Fruit fly (Drosophila melanogaster) whole organism, embryonic: ENCODE measurements around the gene Gr93d.
A peak's percentile ranks its signal among the peaks of the same experiment; 100 is the strongest.

Experiments
- Antp ChIP-seq: fragments of 200-800 bp; sonication (Bioruptor generic); optimal IDR thresholded peaks from 3 replicates; lab custom pipeline; 2016; ENCODE audit warnings: missing biosample characterization, missing genetic modification characterization
- B-H1 ChIP-seq: fragments of 200-800 bp; sonication (Bioruptor generic); IDR thresholded peaks from 3 replicates; pipeline ENCODE4 v1.3.6; 2022; ENCODE audit warnings: missing biosample characterization, missing genetic modification characterization
- C15 ChIP-seq: fragments of 200-800 bp; sonication (Bioruptor generic); IDR thresholded peaks from 3 replicates; pipeline ENCODE4 v1.3.6; 2022; ENCODE audit warnings: missing biosample characterization, missing genetic modification characterization
- CG10462 ChIP-seq: fragments of 200-800 bp; sonication (Bioruptor generic); optimal IDR thresholded peaks from 2 replicates; lab custom pipeline; 2016; ENCODE audit warnings: missing biosample characterization, missing genetic modification characterization
- CG10959 ChIP-seq: fragments of 200-800 bp; sonication (Bioruptor generic); IDR thresholded peaks from 2 replicates; pipeline ENCODE4 v1.3.6; 2022; ENCODE audit warnings: missing biosample characterization, missing genetic modification characterization
- CG11398 ChIP-seq: fragments of 200-800 bp; sonication (Bioruptor generic); optimal IDR thresholded peaks from 2 replicates; lab custom pipeline; 2016; ENCODE audit warnings: missing biosample characterization, missing genetic modification characterization
- CG11560 ChIP-seq: fragments of 200-800 bp; sonication (Bioruptor generic); IDR thresholded peaks from 3 replicates; pipeline ENCODE4 v1.3.6; 2022; ENCODE audit warnings: missing biosample characterization, missing genetic modification characterization
- CG12391 ChIP-seq: fragments of 200-800 bp; sonication (Bioruptor generic); optimal IDR thresholded peaks from 3 replicates; lab custom pipeline; 2018; ENCODE audit warnings: missing biosample characterization, mild to moderate bottlenecking, missing genetic modification characterization, moderate library complexity
- CG12659 ChIP-seq: fragments of 200-800 bp; sonication (Bioruptor generic); optimal IDR thresholded peaks from 3 replicates; lab custom pipeline; 2017; ENCODE audit warnings: mild to moderate bottlenecking, missing biosample characterization, missing genetic modification reagents, missing genetic modification characterization
- CG15011 ChIP-seq: fragments of 200-800 bp; sonication (Bioruptor generic); optimal IDR thresholded peaks from 3 replicates; lab custom pipeline; 2018; ENCODE audit warnings: missing biosample characterization, mild to moderate bottlenecking, missing genetic modification characterization
- CG15479 ChIP-seq: fragments of 200-800 bp; sonication (Bioruptor generic); optimal IDR thresholded peaks from 3 replicates; lab custom pipeline; 2019; ENCODE audit warnings: missing biosample characterization, mild to moderate bottlenecking, missing genetic modification characterization, moderate library complexity
- CG1603 ChIP-seq: fragments of 200-800 bp; sonication (Bioruptor generic); optimal IDR thresholded peaks from 2 replicates; lab custom pipeline; 2019; ENCODE audit warnings: missing biosample characterization, mild to moderate bottlenecking, missing genetic modification characterization, moderate library complexity
- CG1647 ChIP-seq: fragments of 200-800 bp; sonication (Bioruptor generic); optimal IDR thresholded peaks from 3 replicates; lab custom pipeline; 2016; ENCODE audit warnings: missing biosample characterization, missing genetic modification characterization
- CG16815 ChIP-seq: fragments of 200-800 bp; sonication (Bioruptor generic); optimal IDR thresholded peaks from 3 replicates; lab custom pipeline; 2017; ENCODE audit warnings: missing biosample characterization, mild to moderate bottlenecking, missing genetic modification characterization
- CG17802 ChIP-seq: fragments of 200-800 bp; sonication (Bioruptor generic); optimal IDR thresholded peaks from 2 replicates; lab custom pipeline; 2018; ENCODE audit warnings: missing biosample characterization, mild to moderate bottlenecking, missing genetic modification characterization, moderate library complexity
- CG18599 ChIP-seq: fragments of 200-800 bp; sonication (Bioruptor generic); optimal IDR thresholded peaks from 3 replicates; lab custom pipeline; 2017; ENCODE audit warnings: missing biosample characterization, missing genetic modification characterization, mild to moderate bottlenecking, moderate library complexity, missing genetic modification reagents
- CG3838 ChIP-seq: fragments of 200-800 bp; sonication (Bioruptor generic); optimal IDR thresholded peaks from 3 replicates; lab custom pipeline; 2016; ENCODE audit warnings: missing biosample characterization, missing genetic modification characterization
- CG4282 ChIP-seq: fragments of 200-800 bp; sonication (Bioruptor generic); optimal IDR thresholded peaks from 2 replicates; lab custom pipeline; 2016; ENCODE audit warnings: missing biosample characterization, missing genetic modification characterization
- CG4854 ChIP-seq: fragments of 200-800 bp; sonication (Bioruptor generic); optimal IDR thresholded peaks from 2 replicates; lab custom pipeline; 2016; ENCODE audit warnings: missing biosample characterization, missing genetic modification characterization, inconsistent platforms
- CG5953 ChIP-seq: fragments of 200-800 bp; sonication (Bioruptor generic); IDR thresholded peaks from 2 replicates; pipeline ENCODE4 v1.3.6; 2022; ENCODE audit warnings: missing biosample characterization, missing genetic modification characterization
- CG6175 ChIP-seq: fragments of 200-800 bp; sonication (Bioruptor generic); IDR thresholded peaks from 3 replicates; pipeline ENCODE4 v1.3.6; 2022; ENCODE audit warnings: missing biosample characterization, missing genetic modification characterization
- CG8089 ChIP-seq: fragments of 200-800 bp; sonication (Bioruptor generic); optimal IDR thresholded peaks from 3 replicates; lab custom pipeline; 2016; ENCODE audit warnings: missing biosample characterization, missing genetic modification characterization
- CG9609 ChIP-seq: fragments of 200-800 bp; sonication (Bioruptor generic); optimal IDR thresholded peaks from 3 replicates; lab custom pipeline; 2016; ENCODE audit warnings: missing biosample characterization, missing genetic modification characterization
- CG9727 ChIP-seq: fragments of 200-800 bp; sonication (Bioruptor generic); optimal IDR thresholded peaks from 3 replicates; lab custom pipeline; 2017; ENCODE audit warnings: missing biosample characterization, mild to moderate bottlenecking, missing genetic modification characterization
- Dref ChIP-seq: fragments of 200-800 bp; sonication (Bioruptor generic); IDR thresholded peaks from 2 replicates; pipeline ENCODE4 v1.3.6; 2022; ENCODE audit warnings: missing biosample characterization, missing genetic modification characterization
- Drgx ChIP-seq: fragments of 200-800 bp; sonication (Bioruptor generic); IDR thresholded peaks from 2 replicates; pipeline ENCODE4 v1.3.6; 2022; ENCODE audit warnings: missing biosample characterization, missing genetic modification characterization
- Gug ChIP-seq: fragments of 200-800 bp; sonication (Bioruptor generic); IDR thresholded peaks from 4 replicates; pipeline ENCODE4 v1.3.6; 2022; ENCODE audit warnings: missing biosample characterization, missing genetic modification characterization
- Hr78 ChIP-seq, 2 experiments: fragments of 200-800 bp in 1 of 2; fragments of >200 bp in 1 of 2; sonication (Bioruptor generic) in 1 of 2; optimal IDR thresholded peaks; 2 replicates each; lab custom pipeline; 2017 to 2019; ENCODE audit warnings: missing biosample characterization in 2 of 2, missing genetic modification characterization in 2 of 2, mild to moderate bottlenecking in 1 of 2, moderate library complexity in 1 of 2
- Mes4 ChIP-seq: fragments of 200-800 bp; sonication (Bioruptor generic); optimal IDR thresholded peaks from 2 replicates; lab custom pipeline; 2016; ENCODE audit warnings: missing biosample characterization, missing genetic modification characterization
- Oaz ChIP-seq: fragments of 200-800 bp; sonication (Bioruptor generic); IDR thresholded peaks from 2 replicates; pipeline ENCODE4 v1.3.6; 2022; ENCODE audit warnings: missing biosample characterization, missing genetic modification characterization
- PHDP ChIP-seq: fragments of 200-800 bp; sonication (Bioruptor generic); optimal IDR thresholded peaks from 3 replicates; lab custom pipeline; 2018; ENCODE audit warnings: missing biosample characterization, mild to moderate bottlenecking, missing genetic modification characterization, moderate library complexity
- btn ChIP-seq: fragments of 200-800 bp; sonication (Bioruptor generic); optimal IDR thresholded peaks from 2 replicates; lab custom pipeline; 2016; ENCODE audit warnings: missing biosample characterization, missing genetic modification characterization
- cad ChIP-seq: fragments of >200 bp; optimal IDR thresholded peaks from 2 replicates; lab custom pipeline; 2017; ENCODE audit warnings: missing biosample characterization, missing genetic modification characterization
- cas ChIP-seq: fragments of 200-800 bp; sonication (Bioruptor generic); IDR thresholded peaks from 2 replicates; pipeline ENCODE4 v1.3.6; 2022; ENCODE audit warnings: missing biosample characterization, missing genetic modification characterization
- caup ChIP-seq: fragments of 200-800 bp; sonication (Bioruptor generic); optimal IDR thresholded peaks from 3 replicates; lab custom pipeline; 2017; ENCODE audit warnings: missing biosample characterization, mild to moderate bottlenecking, missing genetic modification characterization, moderate library complexity; ENCODE audit not compliant: severe bottlenecking
- crc ChIP-seq: fragments of 200-800 bp; sonication (Bioruptor generic); optimal IDR thresholded peaks from 2 replicates; lab custom pipeline; 2016; ENCODE audit warnings: missing biosample characterization, missing genetic modification characterization
- dpn ChIP-seq, 2 experiments: fragments of 200-800 bp; sonication (Bioruptor generic); optimal IDR thresholded peaks; 3 replicates each; lab custom pipeline; 2016; ENCODE audit warnings: missing biosample characterization in 2 of 2, missing genetic modification characterization in 2 of 2
- eve ChIP-seq, 2 experiments: fragments of >200 bp; optimal IDR thresholded peaks; 2 replicates each; lab custom pipeline; 2017; ENCODE audit warnings: missing biosample characterization in 2 of 2, missing genetic modification characterization in 2 of 2
- fd64A ChIP-seq: fragments of 200-800 bp; sonication (Bioruptor generic); optimal IDR thresholded peaks from 3 replicates; lab custom pipeline; 2018; ENCODE audit warnings: missing biosample characterization, mild to moderate bottlenecking, missing genetic modification characterization
- gsb-n ChIP-seq: fragments of 200-800 bp; sonication (Bioruptor generic); optimal IDR thresholded peaks from 3 replicates; lab custom pipeline; 2018; ENCODE audit warnings: missing biosample characterization, mild to moderate bottlenecking, missing genetic modification characterization
- hb ChIP-seq: fragments of 200-800 bp; sonication (Bioruptor generic); IDR thresholded peaks from 3 replicates; pipeline ENCODE4 v1.3.6; 2022; ENCODE audit warnings: missing biosample characterization, missing genetic modification characterization; ENCODE audit not compliant: partially characterized antibody
- hth ChIP-seq: fragments of >200 bp; optimal IDR thresholded peaks from 2 replicates; lab custom pipeline; 2017; ENCODE audit warnings: inconsistent platforms
- nerfin-1 ChIP-seq: fragments of 200-800 bp; sonication (Bioruptor generic); optimal IDR thresholded peaks from 3 replicates; lab custom pipeline; 2019; ENCODE audit warnings: missing biosample characterization, mild to moderate bottlenecking, missing genetic modification characterization, moderate library complexity
- pfk ChIP-seq: fragments of 200-800 bp; sonication (Bioruptor generic); optimal IDR thresholded peaks from 2 replicates; lab custom pipeline; 2018; ENCODE audit warnings: missing biosample characterization, mild to moderate bottlenecking, missing genetic modification characterization, moderate library complexity
- run ChIP-seq: fragments of 200-800 bp; sonication (Bioruptor generic); optimal IDR thresholded peaks from 3 replicates; lab custom pipeline; 2018; ENCODE audit warnings: missing biosample characterization, mild to moderate bottlenecking, missing genetic modification characterization
- scrt ChIP-seq: fragments of 200-800 bp; sonication (Bioruptor generic); optimal IDR thresholded peaks from 2 replicates; lab custom pipeline; 2018; ENCODE audit warnings: missing biosample characterization, mild to moderate bottlenecking, missing genetic modification characterization, moderate library complexity
- sr ChIP-seq: fragments of 200-800 bp; sonication (Bioruptor generic); IDR thresholded peaks from 3 replicates; pipeline ENCODE4 v1.3.6; 2022; ENCODE audit warnings: missing biosample characterization, missing genetic modification characterization
- trem ChIP-seq: fragments of 200-800 bp; optimal IDR thresholded peaks from 3 replicates; lab custom pipeline; 2019; ENCODE audit warnings: missing biosample characterization, mild to moderate bottlenecking, missing genetic modification characterization, moderate library complexity
- usp ChIP-seq: fragments of >200 bp; optimal IDR thresholded peaks from 2 replicates; lab custom pipeline; 2017; ENCODE audit warnings: missing biosample characterization, missing genetic modification characterization
- yki ChIP-seq: fragments of >200 bp; optimal IDR thresholded peaks from 3 replicates; lab custom pipeline; 2018
- zen ChIP-seq: fragments of 200-800 bp; sonication (Bioruptor generic); optimal IDR thresholded peaks from 3 replicates; lab custom pipeline; 2018; ENCODE audit warnings: missing biosample characterization, mild to moderate bottlenecking, missing genetic modification characterization, moderate library complexity

The Gr93d gene

dm6 chr3R:21828785-21829486, 17.5 kb downstream of the Gr93d start (continued):
- TF ChIP-seq CG12659 (GFP tag; lab: Kevin White, UChicago) = peak; percentile 3
- TF ChIP-seq hth = no peak
- TF ChIP-seq CG16815 (GFP tag; lab: Kevin White, UChicago) = peak; percentile 77
- no peak for TF ChIP-seq CG3838 (GFP tag; lab: Kevin White, UChicago)
- peak; percentile 78 for TF ChIP-seq PHDP
- TF ChIP-seq cad = no peak
- TF ChIP-seq eve (GFP tag; optimal IDR thresholded peaks at IDR 0.05; lab: Kevin White, UChicago) = peak in 1 of 2 experiments; percentile 80
- TF ChIP-seq gsb-n = peak; percentile 96
- no peak for TF ChIP-seq CG6175
- no peak for TF ChIP-seq caup (GFP tag; lab: Kevin White, UChicago)
- TF ChIP-seq run = peak; percentile 13
- peak in 1 of 2 experiments; percentile 56 for TF ChIP-seq Hr78 (GFP tag; optimal IDR thresholded peaks at IDR 0.05; lab: Kevin White, UChicago)
- peak; percentile 22 for TF ChIP-seq CG18599
- no peak for TF ChIP-seq B-H1
- TF ChIP-seq CG9727 (GFP tag; lab: Kevin White, UChicago) = peak; percentile 79
- TF ChIP-seq C15 (GFP tag; lab: Robert Waterston, UW) = no peak
- TF ChIP-seq nerfin-1 (tag; lab: Kevin White, UChicago) = peak; percentile 66
- TF ChIP-seq hb (GFP tag; lab: Robert Waterston, UW) = no peak
- no peak for TF ChIP-seq CG4282 (GFP tag; lab: Kevin White, UChicago)
- TF ChIP-seq fd64A (GFP tag; lab: Kevin White, UChicago) = no peak
- no peak for TF ChIP-seq usp (GFP tag; lab: Kevin White, UChicago)
- no peak for TF ChIP-seq Antp (GFP tag; lab: Kevin White, UChicago)
- TF ChIP-seq CG10959 = peak; percentile 74; the same call in 1 of the 2 replicates
- no peak for TF ChIP-seq CG5953 (GFP tag; lab: Robert Waterston, UW)
- TF ChIP-seq CG1647 (GFP tag; lab: Kevin White, UChicago) = no peak
- no peak for TF ChIP-seq CG8089
- peak; percentile 86 for TF ChIP-seq Drgx (GFP tag; lab: Robert Waterston, UW)
- TF ChIP-seq crc (GFP tag; lab: Kevin White, UChicago) = no peak
- no peak for TF ChIP-seq btn (GFP tag; lab: Kevin White, UChicago)
- TF ChIP-seq CG11398 (GFP tag; lab: Kevin White, UChicago) = no peak
- TF ChIP-seq CG1603 (tag; lab: Kevin White, UChicago) = peak; percentile 56
- no peak for TF ChIP-seq Dref (GFP tag; lab: Robert Waterston, UW)
- no peak for TF ChIP-seq yki
- TF ChIP-seq CG4854 (GFP tag; lab: Kevin White, UChicago) = no peak
- peak; percentile 92 for TF ChIP-seq trem (tag; lab: Kevin White, UChicago)
- no peak for TF ChIP-seq scrt (GFP tag; lab: Kevin White, UChicago)
- TF ChIP-seq cas (GFP tag; lab: Robert Waterston, UW) = no peak
- TF ChIP-seq CG15011 (GFP tag; lab: Kevin White, UChicago) = no peak
- peak; percentile 91 for TF ChIP-seq CG12391 (tag; lab: Kevin White, UChicago)
- peak; percentile 52 for TF ChIP-seq CG10462 (GFP tag; lab: Kevin White, UChicago)
- TF ChIP-seq CG11560 = no peak
- peak in 1 of 2 experiments; percentile 41 for TF ChIP-seq dpn (GFP tag; optimal IDR thresholded peaks at IDR 0.05; lab: Kevin White, UChicago)
- no peak for TF ChIP-seq Oaz (GFP tag; lab: Robert Waterston, UW)
- TF ChIP-seq Mes4 = no peak
- no peak for TF ChIP-seq pfk (GFP tag; lab: Kevin White, UChicago)
- TF ChIP-seq CG17802 (tag; lab: Kevin White, UChicago) = peak; percentile 9
- TF ChIP-seq sr = no peak
- no peak for TF ChIP-seq CG9609
- 0 out of 4 replicates have a peak, but pooled peaks have one; percentile 15 for TF ChIP-seq Gug (GFP tag; lab: Robert Waterston, UW)
- TF ChIP-seq zen (tag; lab: Kevin White, UChicago) = peak; percentile 63
- no peak for TF ChIP-seq CG15479 (GFP tag; lab: Kevin White, UChicago)
